Worm (Caenorhabditis elegans) whole organism, L3 larva: ENCODE measurements around the gene nhr-120.

Experiments
- aly-2 ChIP-seq: fragments of 150-350 bp; optimal IDR thresholded peaks from 2 replicates; lab custom pipeline; 2014; ENCODE audit warnings: missing biosample characterization, missing genetic modification characterization
- ama-1 ChIP-seq: fragments of 150-350 bp; optimal IDR thresholded peaks from 2 replicates; lab custom pipeline; 2018
- elt-3 ChIP-seq, 3 experiments: fragments of 150-350 bp in 1 of 3; sonication (generic microtip) in 2 of 3; optimal IDR thresholded peaks; 2 replicates in 2 of 3; 4 replicates in 1 of 3; lab custom pipeline; 2014 to 2017; ENCODE audit warnings: missing biosample characterization in 3 of 3, missing genetic modification characterization in 3 of 3
- fkh-2 ChIP-seq: fragments of 150-350 bp; optimal IDR thresholded peaks from 2 replicates; lab custom pipeline; 2014; ENCODE audit warnings: missing biosample characterization, missing genetic modification reagents, missing genetic modification characterization
- mdl-1 ChIP-seq: fragments of 150-350 bp; optimal IDR thresholded peaks from 2 replicates; lab custom pipeline; 2014; ENCODE audit warnings: missing biosample characterization, missing genetic modification characterization
- nhr-237 ChIP-seq: fragments of 150-350 bp; optimal IDR thresholded peaks from 2 replicates; lab custom pipeline; 2014; ENCODE audit warnings: missing biosample characterization, missing genetic modification characterization
- pha-4 ChIP-seq: fragments of 150-350 bp; optimal IDR thresholded peaks from 2 replicates; lab custom pipeline; 2014; ENCODE audit warnings: missing biosample characterization, missing genetic modification reagents, missing genetic modification characterization
- pqm-1 ChIP-seq: fragments of 150-350 bp; optimal IDR thresholded peaks from 2 replicates; lab custom pipeline; 2017; ENCODE audit warnings: missing biosample characterization, missing genetic modification characterization, inconsistent platforms

DNA sequence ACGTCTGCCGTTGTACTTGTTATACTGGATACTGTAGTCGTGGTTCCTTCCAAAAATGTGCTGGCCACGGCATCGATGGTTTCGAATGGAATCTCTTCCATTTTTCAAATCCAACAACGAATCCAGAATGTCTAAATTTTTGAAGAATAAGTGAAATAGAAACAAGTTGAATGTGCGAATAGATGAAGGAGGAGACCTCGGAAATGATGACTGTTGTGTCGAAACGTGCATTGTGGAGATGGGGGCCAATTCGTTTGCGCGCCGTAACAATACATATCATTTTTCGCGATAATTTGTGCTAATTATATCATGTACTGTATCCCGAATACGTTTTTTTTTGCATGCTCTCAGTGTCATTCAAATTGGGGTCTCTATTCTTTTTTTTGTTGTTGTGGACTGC lies 5.2 kb downstream of the nhr-120 start, which contains the start of gene aexr-1:
- TF ChIP-seq pha-4: no peak
- TF ChIP-seq pqm-1 (tag; lab: Kevin White, UChicago): no peak
- no peak for TF ChIP-seq fkh-2 (tag; lab: Kevin White, UChicago)
- no peak for TF ChIP-seq mdl-1 (tag; lab: Kevin White, UChicago)
- no peak for TF ChIP-seq ama-1 (lab: Kevin White, UChicago)
- no peak for TF ChIP-seq nhr-237
- TF ChIP-seq aly-2 (tag; lab: Kevin White, UChicago): no peak
- no peak for TF ChIP-seq elt-3 (tag; optimal IDR thresholded peaks at IDR 0.05; lab: Kevin White, UChicago)
